Worm (Caenorhabditis elegans) whole organism, L3 larva: Measurements from ENCODE around the gene mcp-1.

Source experiments
- R02D3.7 ChIP-seq: fragments of 150-350 bp; optimal IDR thresholded peaks from 2 replicates; lab custom pipeline; 2014; ENCODE audit warnings: missing biosample characterization, missing genetic modification characterization
- ZK546.5 ChIP-seq: sonication (generic microtip); optimal IDR thresholded peaks from 2 replicates; lab custom pipeline; 2017; ENCODE audit warnings: missing biosample characterization, missing genetic modification characterization
- ama-1 ChIP-seq: fragments of 150-350 bp; optimal IDR thresholded peaks from 2 replicates; lab custom pipeline; 2018
- ceh-16 ChIP-seq: sonication (generic microtip); optimal IDR thresholded peaks from 2 replicates; lab custom pipeline; 2017; ENCODE audit warnings: missing biosample characterization, missing genetic modification characterization
- ceh-28 ChIP-seq: fragments of 150-350 bp; optimal IDR thresholded peaks from 2 replicates; lab custom pipeline; 2014; ENCODE audit warnings: missing biosample characterization, missing genetic modification reagents, missing genetic modification characterization
- ceh-82 ChIP-seq: fragments of 150-350 bp; optimal IDR thresholded peaks from 2 replicates; lab custom pipeline; 2014; ENCODE audit warnings: missing biosample characterization, missing genetic modification characterization
- ceh-9 ChIP-seq: sonication (generic microtip); optimal IDR thresholded peaks from 2 replicates; lab custom pipeline; 2018; ENCODE audit warnings: missing biosample characterization, missing genetic modification characterization
- elt-1 ChIP-seq: fragments of 150-350 bp; optimal IDR thresholded peaks from 2 replicates; lab custom pipeline; 2014; ENCODE audit warnings: missing biosample characterization, missing genetic modification characterization
- elt-2 ChIP-seq: sonication (generic microtip); optimal IDR thresholded peaks from 2 replicates; lab custom pipeline; 2016; ENCODE audit warnings: missing genetic modification reagents, mild to moderate bottlenecking, missing genetic modification characterization, missing compliant biosample characterization
- elt-3 ChIP-seq, 3 experiments: fragments of 150-350 bp in 1 of 3; sonication (generic microtip) in 2 of 3; optimal IDR thresholded peaks; 2 replicates in 2 of 3; 4 replicates in 1 of 3; lab custom pipeline; 2014 to 2017; ENCODE audit warnings: missing biosample characterization in 3 of 3, missing genetic modification characterization in 3 of 3
- fkh-2 ChIP-seq: fragments of 150-350 bp; optimal IDR thresholded peaks from 2 replicates; lab custom pipeline; 2014; ENCODE audit warnings: missing biosample characterization, missing genetic modification reagents, missing genetic modification characterization
- fos-1 ChIP-seq: fragments of 150-350 bp; optimal IDR thresholded peaks from 2 replicates; lab custom pipeline; 2014; ENCODE audit warnings: missing biosample characterization, missing genetic modification characterization
- hmg-11 ChIP-seq: sonication (generic microtip); optimal IDR thresholded peaks from 2 replicates; lab custom pipeline; 2016; ENCODE audit warnings: missing genetic modification characterization, missing compliant biosample characterization
- jun-1 ChIP-seq: fragments of 150-350 bp; optimal IDR thresholded peaks from 2 replicates; lab custom pipeline; 2014; ENCODE audit warnings: missing biosample characterization, missing genetic modification reagents, missing genetic modification characterization
- lin-15B ChIP-seq: fragments of 150-350 bp; optimal IDR thresholded peaks from 2 replicates; lab custom pipeline; 2014; ENCODE audit warnings: missing biosample characterization, missing genetic modification characterization
- lin-39 ChIP-seq: fragments of 150-350 bp; optimal IDR thresholded peaks from 2 replicates; lab custom pipeline; 2018; ENCODE audit warnings: missing biosample characterization, missing genetic modification reagents, missing genetic modification characterization
- lsy-12 ChIP-seq: sonication (generic microtip); optimal IDR thresholded peaks from 2 replicates; lab custom pipeline; 2016; ENCODE audit warnings: mild to moderate bottlenecking, missing genetic modification characterization, missing compliant biosample characterization
- mml-1 ChIP-seq: fragments of 150-350 bp; sonication (generic microtip); optimal IDR thresholded peaks from 3 replicates; lab custom pipeline; 2014; ENCODE audit warnings: missing biosample characterization, missing genetic modification characterization
- nfya-1 ChIP-seq: sonication (generic microtip); optimal IDR thresholded peaks from 2 replicates; lab custom pipeline; 2017; ENCODE audit warnings: missing genetic modification characterization, mild to moderate bottlenecking, missing compliant biosample characterization, antibody characterized with exemption, moderate library complexity; ENCODE audit not compliant: insufficient read depth
- nhr-11 ChIP-seq: fragments of 150-350 bp; optimal IDR thresholded peaks from 2 replicates; lab custom pipeline; 2014; ENCODE audit warnings: missing biosample characterization, missing genetic modification characterization
- nhr-12 ChIP-seq: fragments of 150-350 bp; optimal IDR thresholded peaks from 2 replicates; lab custom pipeline; 2014; ENCODE audit warnings: missing biosample characterization, missing genetic modification characterization
- nhr-237 ChIP-seq: fragments of 150-350 bp; optimal IDR thresholded peaks from 2 replicates; lab custom pipeline; 2014; ENCODE audit warnings: missing biosample characterization, missing genetic modification characterization
- nhr-25 ChIP-seq: sonication (generic microtip); optimal IDR thresholded peaks from 2 replicates; lab custom pipeline; 2017; ENCODE audit warnings: missing biosample characterization, missing genetic modification characterization
- nhr-67 ChIP-seq: fragments of 150-350 bp; optimal IDR thresholded peaks from 2 replicates; lab custom pipeline; 2014; ENCODE audit warnings: missing biosample characterization, missing genetic modification characterization
- nhr-76 ChIP-seq: fragments of 150-350 bp; sonication (generic microtip); optimal IDR thresholded peaks from 5 replicates; lab custom pipeline; 2014; ENCODE audit warnings: missing biosample characterization, missing genetic modification characterization
- nhr-77 ChIP-seq: fragments of 150-350 bp; optimal IDR thresholded peaks from 2 replicates; lab custom pipeline; 2014; ENCODE audit warnings: missing biosample characterization, missing genetic modification characterization
- pqm-1 ChIP-seq: fragments of 150-350 bp; optimal IDR thresholded peaks from 2 replicates; lab custom pipeline; 2017; ENCODE audit warnings: missing biosample characterization, missing genetic modification characterization, inconsistent platforms
- sea-2 ChIP-seq: fragments of 150-350 bp; sonication (generic microtip); optimal IDR thresholded peaks from 4 replicates; lab custom pipeline; 2014; ENCODE audit warnings: missing biosample characterization, missing genetic modification reagents, missing genetic modification characterization
- skn-1 ChIP-seq: fragments of 150-350 bp; optimal IDR thresholded peaks from 2 replicates; lab custom pipeline; 2014; ENCODE audit warnings: missing biosample characterization, missing genetic modification characterization
- snpc-4 ChIP-seq: fragments of 150-350 bp; optimal IDR thresholded peaks from 2 replicates; lab custom pipeline; 2014; ENCODE audit warnings: missing biosample characterization, missing genetic modification characterization
- tbx-2 ChIP-seq: sonication (generic microtip); optimal IDR thresholded peaks from 2 replicates; lab custom pipeline; 2016; ENCODE audit warnings: mild to moderate bottlenecking, missing genetic modification characterization, missing compliant biosample characterization
- unc-39 ChIP-seq: sonication (generic microtip); optimal IDR thresholded peaks from 4 replicates; lab custom pipeline; 2017; ENCODE audit warnings: missing biosample characterization, missing genetic modification characterization
- unc-62 ChIP-seq: fragments of 150-350 bp; sonication (generic microtip); optimal IDR thresholded peaks from 4 replicates; lab custom pipeline; 2014; ENCODE audit warnings: missing biosample characterization, missing genetic modification reagents, missing genetic modification characterization
- zag-1 ChIP-seq: fragments of 150-350 bp; optimal IDR thresholded peaks from 2 replicates; lab custom pipeline; 2014; ENCODE audit warnings: missing biosample characterization, missing genetic modification characterization
- ztf-11 ChIP-seq: fragments of 150-350 bp; optimal IDR thresholded peaks from 2 replicates; lab custom pipeline; 2014; ENCODE audit warnings: missing biosample characterization, missing genetic modification characterization
- ztf-4 ChIP-seq: fragments of 150-350 bp; optimal IDR thresholded peaks from 2 replicates; lab custom pipeline; 2014; ENCODE audit warnings: missing biosample characterization, missing genetic modification characterization

mcp-1 gene

ce11 chrV:5955627-5956026 is 6.0 kb upstream of the mcp-1 start:
- TF ChIP-seq lin-15B (tag; lab: Kevin White, UChicago) (no peak), nhr-77 (no peak), mml-1 (tag; lab: Kevin White, UChicago) (no peak), elt-1 (tag; lab: Kevin White, UChicago) (no peak), lin-39 (tag; lab: Kevin White, UChicago) (no peak), zag-1 (tag; lab: Kevin White, UChicago) (no peak), elt-3 (tag; optimal IDR thresholded peaks at IDR 0.05; lab: Kevin White, UChicago) (no peak), nhr-12 (tag; lab: Kevin White, UChicago) (no peak), nhr-237 (tag; lab: Kevin White, UChicago) (no peak), sea-2 (GFP tag; lab: Kevin White, UChicago) (no peak), nhr-25 (tag; lab: Kevin White, UChicago) (no peak), ceh-9 (tag; lab: Kevin White, UChicago) (no peak), unc-39 (no peak), jun-1 (tag; lab: Kevin White, UChicago) (no peak), R02D3.7 (tag; lab: Kevin White, UChicago) (no peak), skn-1 (tag; lab: Kevin White, UChicago) (no peak), tbx-2 (tag; lab: Kevin White, UChicago) (no peak), nhr-67 (tag; lab: Kevin White, UChicago) (no peak), ama-1 (lab: Kevin White, UChicago) (no peak), ztf-4 (tag; lab: Kevin White, UChicago) (no peak)

- TF ChIP-seq elt-2 (tag; lab: Kevin White, UChicago) (no peak), ceh-82 (no peak), fkh-2 (tag; lab: Kevin White, UChicago) (no peak), pqm-1 (tag; lab: Kevin White, UChicago) (no peak), ztf-11 (no peak), fos-1 (tag; lab: Kevin White, UChicago) (no peak), ceh-28 (tag; lab: Kevin White, UChicago) (no peak), nhr-76 (no peak), lsy-12 (tag; lab: Kevin White, UChicago) (no peak), ceh-16 (no peak), ZK546.5 (tag; lab: Kevin White, UChicago) (no peak), unc-62 (GFP tag; lab: Kevin White, UChicago) (no peak), unc-39 (no peak), nhr-67 (tag; lab: Kevin White, UChicago) (no peak), nhr-11 (tag; lab: Kevin White, UChicago) (no peak), mml-1 (tag; lab: Kevin White, UChicago) (no peak), hmg-11 (tag; lab: Kevin White, UChicago) (no peak), ceh-9 (tag; lab: Kevin White, UChicago) (no peak)
Measured at ce11 chrV:5963092-5963491, 1.5 kb downstream of the mcp-1 start.

ce11 chrV:5963696-5964095 is 2.1 kb downstream of the mcp-1 start, which contains the start of gene pcm-1:
Gene pcm-1 (minus strand): TSS chrV:5963882.
- TF ChIP-seq ceh-16 (no peak), snpc-4 (peak; percentile 25), ZK546.5 (tag; lab: Kevin White, UChicago) (no peak), lin-39 (tag; lab: Kevin White, UChicago) (peak; percentile 2), hmg-11 (tag; lab: Kevin White, UChicago) (peak; percentile 2), nfya-1 (tag; lab: Kevin White, UChicago) (peak; percentile 62), ceh-28 (tag; lab: Kevin White, UChicago) (peak; percentile 34)

- TF ChIP-seq nhr-12 (tag; lab: Kevin White, UChicago) (no peak), nfya-1 (tag; lab: Kevin White, UChicago) (peak; percentile 53), lin-39 (tag; lab: Kevin White, UChicago) (peak; percentile 36)
Measured at ce11 chrV:5964658-5965178, 3.1 kb downstream of the mcp-1 start.
